Worm (Caenorhabditis elegans) whole organism, L2 larva: ENCODE data around the gene cyp-25A6.
A peak's percentile ranks its signal among the peaks of the same experiment; 100 is the strongest.

Source experiments
- R02D3.7 ChIP-seq: fragments of 150-350 bp; optimal IDR thresholded peaks from 2 replicates; lab custom pipeline; 2014; ENCODE audit warnings: missing biosample characterization, missing genetic modification characterization
- elt-1 ChIP-seq: fragments of 150-350 bp; optimal IDR thresholded peaks from 2 replicates; lab custom pipeline; 2014; ENCODE audit warnings: missing biosample characterization, missing genetic modification characterization
- elt-3 ChIP-seq: sonication (generic microtip); optimal IDR thresholded peaks from 2 replicates; lab custom pipeline; 2017; ENCODE audit warnings: missing biosample characterization, missing genetic modification characterization
- gmeb-1 ChIP-seq: fragments of 150-350 bp; optimal IDR thresholded peaks from 2 replicates; lab custom pipeline; 2014; ENCODE audit warnings: missing biosample characterization, missing genetic modification characterization
- lin-39 ChIP-seq: fragments of 150-350 bp; optimal IDR thresholded peaks from 2 replicates; lab custom pipeline; 2014; ENCODE audit warnings: missing biosample characterization, missing genetic modification reagents, missing genetic modification characterization
- lsy-2 ChIP-seq, 2 experiments: fragments of 150-350 bp in 1 of 2; sonication (generic microtip) in 1 of 2; optimal IDR thresholded peaks; 2 replicates each; lab custom pipeline; 2014 to 2017; ENCODE audit warnings: missing biosample characterization in 2 of 2, missing genetic modification characterization in 2 of 2
- nhr-11 ChIP-seq: fragments of 150-350 bp; optimal IDR thresholded peaks from 2 replicates; lab custom pipeline; 2014; ENCODE audit warnings: missing biosample characterization, missing genetic modification characterization
- nhr-25 ChIP-seq: fragments of 150-350 bp; sonication (generic microtip); optimal IDR thresholded peaks from 3 replicates; lab custom pipeline; 2014; ENCODE audit warnings: missing biosample characterization, missing genetic modification characterization
- skn-1 ChIP-seq: sonication (generic microtip); optimal IDR thresholded peaks from 2 replicates; lab custom pipeline; 2017; ENCODE audit warnings: missing biosample characterization, missing genetic modification characterization
- sma-3 ChIP-seq: sonication (generic microtip); optimal IDR thresholded peaks from 2 replicates; lab custom pipeline; 2016; ENCODE audit warnings: missing genetic modification reagents, missing genetic modification characterization, missing compliant biosample characterization
- snpc-4 ChIP-seq: fragments of 150-350 bp; optimal IDR thresholded peaks from 2 replicates; lab custom pipeline; 2014; ENCODE audit warnings: missing biosample characterization, missing genetic modification characterization
- unc-39 ChIP-seq: fragments of 150-350 bp; optimal IDR thresholded peaks from 2 replicates; lab custom pipeline; 2014; ENCODE audit warnings: missing biosample characterization, missing genetic modification characterization
- unc-62 ChIP-seq: fragments of 150-350 bp; optimal IDR thresholded peaks from 2 replicates; lab custom pipeline; 2014; ENCODE audit warnings: missing biosample characterization, missing genetic modification reagents, missing genetic modification characterization
- zag-1 ChIP-seq: fragments of 150-350 bp; optimal IDR thresholded peaks from 2 replicates; lab custom pipeline; 2014; ENCODE audit warnings: missing biosample characterization, missing genetic modification characterization

- no peak for TF ChIP-seq unc-39
- no peak for TF ChIP-seq nhr-11 (tag; lab: Kevin White, UChicago)
- no peak for TF ChIP-seq unc-62 (GFP tag; lab: Kevin White, UChicago)
- no peak for TF ChIP-seq elt-1 (tag; lab: Kevin White, UChicago)
- peak; percentile 65 for TF ChIP-seq gmeb-1
- TF ChIP-seq sma-3 (GFP tag; lab: Kevin White, UChicago), result peak; percentile 20
- TF ChIP-seq zag-1 (tag; lab: Kevin White, UChicago), result no peak
- TF ChIP-seq nhr-25 (tag; lab: Kevin White, UChicago), result peak; percentile 33
- TF ChIP-seq lsy-2 (tag; optimal IDR thresholded peaks at IDR 0.05; lab: Kevin White, UChicago), result peak; percentile 39 to 85
- TF ChIP-seq R02D3.7 (tag; lab: Kevin White, UChicago), result no peak
- TF ChIP-seq snpc-4 (tag; lab: Kevin White, UChicago), result peak; percentile 42
- TF ChIP-seq elt-3 (tag; lab: Kevin White, UChicago), result no peak
- no peak for TF ChIP-seq lin-39 (tag; lab: Kevin White, UChicago)
- no peak for TF ChIP-seq skn-1 (tag; lab: Kevin White, UChicago)
These were observed 50.1 kb downstream of the cyp-25A6 start for ce11 chrIV:4247334-4247733.
